Fruit fly (Drosophila melanogaster): ENCODE results near the gene Akap200.

Gene Akap200

dm6 chr2L:8419382-8419940, 4.0 kb downstream of the Akap200 start:
- no peak for TF ChIP-seq noc (tag; optimal IDR thresholded peaks at IDR 0.05)

dm6 chr2L:8420259-8420930, 4.9 kb downstream of the Akap200 start:
- no peak for TF ChIP-seq noc (tag; optimal IDR thresholded peaks at IDR 0.05)

- no peak for TF ChIP-seq noc (tag; optimal IDR thresholded peaks at IDR 0.05)
Observed at dm6 chr2L:8421717-8422116, 6.2 kb downstream of the Akap200 start.

dm6 chr2L:8423047-8423446, 7.6 kb downstream of the Akap200 start:
- TF ChIP-seq noc (tag; optimal IDR thresholded peaks at IDR 0.05) = no peak

dm6 chr2L:8423460-8424089, 8.1 kb downstream of the Akap200 start:
- no peak for TF ChIP-seq noc (tag; optimal IDR thresholded peaks at IDR 0.05)

dm6 chr2L:8424090-8424470, 8.6 kb downstream of the Akap200 start:
- no peak for TF ChIP-seq noc (tag; optimal IDR thresholded peaks at IDR 0.05)

- TF ChIP-seq noc (tag; optimal IDR thresholded peaks at IDR 0.05) = no peak
Observed at dm6 chr2L:8424662-8425208, 9.2 kb downstream of the Akap200 start.

- no peak for TF ChIP-seq noc (tag; optimal IDR thresholded peaks at IDR 0.05)
Observed at dm6 chr2L:8425212-8425611, 9.7 kb downstream of the Akap200 start.

- no peak for TF ChIP-seq noc (tag; optimal IDR thresholded peaks at IDR 0.05)
Observed at dm6 chr2L:8425962-8426759, 10.7 kb downstream of the Akap200 start.

dm6 chr2L:8426801-8427200, 11.3 kb downstream of the Akap200 start:
- TF ChIP-seq noc (tag; optimal IDR thresholded peaks at IDR 0.05) = no peak

- TF ChIP-seq noc (tag; optimal IDR thresholded peaks at IDR 0.05) = no peak
Observed at dm6 chr2L:8432130-8432529, 16.6 kb downstream of the Akap200 start.

- no peak for TF ChIP-seq noc (tag; optimal IDR thresholded peaks at IDR 0.05)
Observed at dm6 chr2L:8433512-8433911, 18.0 kb downstream of the Akap200 start, which contains the start of gene grk. Gene grk (minus strand): TSS chr2L:8433598.

- TF ChIP-seq noc (tag; optimal IDR thresholded peaks at IDR 0.05) = no peak
Observed at dm6 chr2L:8437176-8437575, 21.7 kb downstream of the Akap200 start, which contains the start of the genes D12 and Chrac-14. Gene D12 (minus strand): TSS chr2L:8437365. Gene Chrac-14 (plus strand): TSS chr2L:8437405.

dm6 chr2L:8438052-8438451, 22.6 kb downstream of the Akap200 start, which contains the start of gene mus201:
Gene mus201 (plus strand): TSS chr2L:8438169.
- TF ChIP-seq noc (tag; optimal IDR thresholded peaks at IDR 0.05) = no peak

- TF ChIP-seq noc (tag; optimal IDR thresholded peaks at IDR 0.05) = no peak
Observed at dm6 chr2L:8442147-8442546, 26.7 kb downstream of the Akap200 start, which contains the start of gene CG31897. Gene CG31897 (plus strand): TSS chr2L:8442447.

dm6 chr2L:8449358-8449757, 33.9 kb downstream of the Akap200 start, which contains the start of gene Aasdh:
Gene Aasdh (minus strand): TSS chr2L:8449576.
- TF ChIP-seq noc (tag; optimal IDR thresholded peaks at IDR 0.05) = no peak
